Worm (Caenorhabditis elegans): ENCODE measurements around the gene srh-199.

srh-199 gene

ce11 chrV:1701584-1702101, 49.7 kb downstream of the srh-199 start, which contains the start of gene srw-90:
Gene srw-90, plus strand, starts transcription at chrV:1702051.
- TF ChIP-seq tab-1 (GFP tag; IDR thresholded peaks at IDR 0.05) (no peak), flt-1 (GFP tag; IDR thresholded peaks at IDR 0.05) (no peak), med-1 (GFP tag; optimal IDR thresholded peaks at IDR 0.05; ENCODE audit: insufficient read depth) (no peak), T22C8.4 (GFP tag; IDR thresholded peaks at IDR 0.05) (no peak), ztf-29 (GFP tag; IDR thresholded peaks at IDR 0.05) (no peak), klf-2 (GFP tag; conservative IDR thresholded peaks at IDR 0.05) (no peak), ref-1 (GFP tag; conservative IDR thresholded peaks at IDR 0.05) (no peak), cog-1 (tag; optimal IDR thresholded peaks at IDR 0.05) (no peak), ztf-23 (GFP tag; IDR thresholded peaks at IDR 0.05) (no peak)

Measured in whole organism, midembryonic.